Fruit fly (Drosophila melanogaster): ENCODE results near the gene CG32409.

- TF ChIP-seq NFAT (GFP tag; IDR thresholded peaks at IDR 0.05) (no peak), fru (optimal IDR thresholded peaks at IDR 0.05) (no peak), HLH54F (GFP tag; optimal IDR thresholded peaks at IDR 0.05) (no peak), lmd (GFP tag; IDR thresholded peaks at IDR 0.05) (no peak), CG10543 (GFP tag; optimal IDR thresholded peaks at IDR 0.05) (no peak), NC2β (GFP tag; optimal IDR thresholded peaks at IDR 0.05) (no peak), hbn (GFP tag; IDR thresholded peaks at IDR 0.05; ENCODE audit: partially characterized antibody) (no peak), Nf-YC (tag; optimal IDR thresholded peaks at IDR 0.05) (no peak), Gug (GFP tag; IDR thresholded peaks at IDR 0.05) (no peak), Dip2 (GFP tag; IDR thresholded peaks at IDR 0.05) (no peak), tll (GFP tag; optimal IDR thresholded peaks at IDR 0.05) (no peak)
Observed at dm6 chr3L:5903955-5904354, 4.6 kb downstream of the CG32409 start, which contains the start of gene CG32413.
